Fruit fly (Drosophila melanogaster): Measurements from ENCODE around the gene tzn.

tzn gene

dm6 chr3L:20785742-20786427, 12.6 kb upstream of the tzn start, which contains the start of gene Pcif1 (continued):
- TF ChIP-seq tna (GFP tag; IDR thresholded peaks at IDR 0.05; ENCODE audit: partially characterized antibody) (peak; percentile 99), schlank (tag; optimal IDR thresholded peaks at IDR 0.05) (peak; percentile 1), sr (GFP tag; IDR thresholded peaks at IDR 0.05) (no peak), Dref (GFP tag; IDR thresholded peaks at IDR 0.05) (peak; percentile 97), YL-1 (GFP tag; optimal IDR thresholded peaks at IDR 0.05) (peak; percentile 62), CG7987 (GFP tag; optimal IDR thresholded peaks at IDR 0.05) (peak; percentile 30), inv (GFP tag; IDR thresholded peaks at IDR 0.05; ENCODE audit: partially characterized antibody) (peak; percentile 99), Nf-YC (tag; optimal IDR thresholded peaks at IDR 0.05) (peak; percentile 3), Opbp (GFP tag; IDR thresholded peaks at IDR 0.05; ENCODE audit: partially characterized antibody) (peak; percentile 99), croc (GFP tag; conservative IDR thresholded peaks at IDR 0.05) (no peak), Ravus (GFP tag; IDR thresholded peaks at IDR 0.05) (no peak), Scr (GFP tag; IDR thresholded peaks at IDR 0.05; ENCODE audit: partially characterized antibody) (peak; percentile 99), cg (GFP tag; optimal IDR thresholded peaks at IDR 0.05) (peak; percentile 18), caup (GFP tag; optimal IDR thresholded peaks at IDR 0.05; ENCODE audit: severe bottlenecking) (peak; percentile 7), Lhr (GFP tag; optimal IDR thresholded peaks at IDR 0.05) (peak; percentile 25), CG42726 (GFP tag; IDR thresholded peaks at IDR 0.05; ENCODE audit: partially characterized antibody) (peak; percentile 99), CG14441 (GFP tag; IDR thresholded peaks at IDR 0.05) (peak; percentile 28; the same call in 1 of the 2 replicates), CG16813 (GFP tag; IDR thresholded peaks at IDR 0.05; ENCODE audit: partially characterized antibody) (peak; percentile 99), mld (GFP tag; IDR thresholded peaks at IDR 0.05; ENCODE audit: partially characterized antibody) (peak; percentile 100), CG12391 (tag; optimal IDR thresholded peaks at IDR 0.05) (peak; percentile 11), CG12659 (GFP tag; optimal IDR thresholded peaks at IDR 0.05) (peak; percentile 61), CG7271 (tag; optimal IDR thresholded peaks at IDR 0.05) (peak; percentile 65), CG9797 (GFP tag; optimal IDR thresholded peaks at IDR 0.05) (peak; percentile 52), CG1603 (tag; optimal IDR thresholded peaks at IDR 0.05) (peak; percentile 65), CG32532 (GFP tag; IDR thresholded peaks at IDR 0.05) (peak; percentile 16; the same call in 1 of the 2 replicates), CG12219 (GFP tag; optimal IDR thresholded peaks at IDR 0.05) (peak; percentile 5), CG10267 (tag; optimal IDR thresholded peaks at IDR 0.05) (peak; percentile 59), dimm (GFP tag; IDR thresholded peaks at IDR 0.05) (no peak), CG18599 (GFP tag; optimal IDR thresholded peaks at IDR 0.05) (no peak), Ets97D (GFP tag; optimal IDR thresholded peaks at IDR 0.05) (peak; percentile 52), chif (GFP tag; optimal IDR thresholded peaks at IDR 0.05) (no peak), chinmo (GFP tag; IDR thresholded peaks at IDR 0.05; ENCODE audit: partially characterized antibody) (peak; percentile 100), NC2β (GFP tag; optimal IDR thresholded peaks at IDR 0.05) (no peak), Meics (GFP tag; optimal IDR thresholded peaks at IDR 0.05) (no peak), HLHmδ (GFP tag; optimal IDR thresholded peaks at IDR 0.05) (peak; percentile 42), Med (GFP tag) (peak; percentile 82), CG7963 (GFP tag; IDR thresholded peaks at IDR 0.05; ENCODE audit: partially characterized antibody) (peak; percentile 99), CG17568 (GFP tag; optimal IDR thresholded peaks at IDR 0.05) (peak; percentile 28), ci (GFP tag; IDR thresholded peaks at IDR 0.05) (peak; percentile 39; the same call in 1 of the 3 replicates), Pdp1 (GFP tag; optimal IDR thresholded peaks at IDR 0.05) (peak in 1 of 2 experiments; percentile 81), CG8281 (tag; optimal IDR thresholded peaks at IDR 0.05) (no peak), Rfx (GFP tag; IDR thresholded peaks at IDR 0.05) (peak; percentile 54), D19A (tag; optimal IDR thresholded peaks at IDR 0.05) (peak; percentile 72), MBD-R2 (GFP tag; IDR thresholded peaks at IDR 0.05) (peak; percentile 66), dpn (GFP tag; optimal IDR thresholded peaks at IDR 0.05) (peak in 1 of 2 experiments; percentile 5), Sry-δ (GFP tag; optimal IDR thresholded peaks at IDR 0.05) (peak; percentile 95), TFAM (GFP tag; optimal IDR thresholded peaks at IDR 0.05) (no peak)
